Worm (Caenorhabditis elegans) whole organism, young adult: ENCODE data around the gene ZC190.7.
A peak's percentile ranks its signal among the peaks of the same experiment; 100 is the strongest.

Source experiments
- B0336.3 ChIP-seq: fragments of 200-800 bp; sonication (Bioruptor generic); IDR thresholded peaks from 2 replicates; pipeline ENCODE4 v1.3.6; 2022; ENCODE audit warnings: missing genetic modification characterization, missing compliant biosample characterization
- C17E4.6 ChIP-seq: fragments of 200-800 bp; sonication (Bioruptor generic); IDR thresholded peaks from 2 replicates; pipeline ENCODE4 v1.3.6; 2022; ENCODE audit warnings: missing genetic modification reagents, missing genetic modification characterization, missing compliant biosample characterization
- F10E7.11 ChIP-seq: sonication (generic microtip); optimal IDR thresholded peaks from 2 replicates; lab custom pipeline; 2017; ENCODE audit warnings: mild to moderate bottlenecking, missing genetic modification characterization, moderate library complexity, missing compliant biosample characterization
- F37B4.10 ChIP-seq: fragments of 200-800 bp; sonication (Bioruptor generic); IDR thresholded peaks from 2 replicates; pipeline ENCODE4 v1.3.6; 2022; ENCODE audit warnings: missing genetic modification characterization, missing compliant biosample characterization
- T26A5.8 ChIP-seq: sonication (generic microtip); optimal IDR thresholded peaks from 2 replicates; lab custom pipeline; 2016; ENCODE audit warnings: missing genetic modification characterization, missing compliant biosample characterization
- Y67H2A.10 ChIP-seq: fragments of 200-800 bp; sonication (Bioruptor generic); conservative IDR thresholded peaks from 2 replicates; pipeline ENCODE4 v1.3.6; 2022; ENCODE audit warnings: missing genetic modification reagents, missing genetic modification characterization, missing compliant biosample characterization
- Y79H2A.3 ChIP-seq: fragments of 200-800 bp; sonication (Bioruptor generic); conservative IDR thresholded peaks from 2 replicates; pipeline ENCODE4 v1.3.6; 2022; ENCODE audit warnings: missing genetic modification reagents, missing genetic modification characterization, missing compliant biosample characterization
- Y95B8A.8 ChIP-seq: fragments of 200-800 bp; sonication (Bioruptor generic); IDR thresholded peaks from 2 replicates; pipeline ENCODE4 v1.3.6; 2022; ENCODE audit warnings: missing genetic modification reagents, missing genetic modification characterization, missing compliant biosample characterization
- ZK185.1 ChIP-seq: sonication (generic microtip); optimal IDR thresholded peaks from 2 replicates; lab custom pipeline; 2016; ENCODE audit warnings: mild to moderate bottlenecking, missing genetic modification characterization, missing compliant biosample characterization; ENCODE audit not compliant: poor library complexity, severe bottlenecking
- ama-1 ChIP-seq, 3 experiments: fragments of 150-350 bp in 1 of 3; sonication (generic microtip) in 2 of 3; optimal IDR thresholded peaks; 2 replicates each; lab custom pipeline; 2014 to 2018; ENCODE audit warnings: missing biosample characterization in 2 of 3, missing genetic modification characterization in 2 of 3, missing genetic modification reagents in 2 of 3
- bed-2 ChIP-seq: fragments of 200-800 bp; sonication (Bioruptor generic); IDR thresholded peaks from 2 replicates; pipeline ENCODE4 v1.3.6; 2022; ENCODE audit warnings: missing genetic modification reagents, missing genetic modification characterization, missing compliant biosample characterization
- cebp-1 ChIP-seq, 2 experiments: fragments of 200-800 bp in 1 of 2; sonication (Bioruptor generic) in 1 of 2; sonication (generic microtip) in 1 of 2; IDR thresholded peaks in 1 of 2; optimal IDR thresholded peaks in 1 of 2; 2 replicates each; pipeline versions ENCODE4 v1.3.6 to Lab custom; 2017 to 2022; ENCODE audit warnings: missing compliant biosample characterization in 2 of 2, missing genetic modification characterization in 2 of 2, mild to moderate bottlenecking in 1 of 2, missing genetic modification reagents in 1 of 2, moderate library complexity in 1 of 2
- dpl-1 ChIP-seq: fragments of 150-350 bp; optimal IDR thresholded peaks from 2 replicates; lab custom pipeline; 2014; ENCODE audit warnings: missing biosample characterization, missing genetic modification reagents, missing genetic modification characterization
- egl-18 ChIP-seq: fragments of 200-800 bp; sonication (Bioruptor generic); IDR thresholded peaks from 2 replicates; pipeline ENCODE4 v1.3.6; 2022; ENCODE audit warnings: missing genetic modification reagents, missing genetic modification characterization, missing compliant biosample characterization
- fkh-3 ChIP-seq: sonication (generic microtip); optimal IDR thresholded peaks from 2 replicates; lab custom pipeline; 2016; ENCODE audit warnings: mild to moderate bottlenecking, missing genetic modification characterization, missing compliant biosample characterization
- hlh-12 ChIP-seq: sonication (generic microtip); optimal IDR thresholded peaks from 2 replicates; lab custom pipeline; 2016; ENCODE audit warnings: missing genetic modification characterization, missing compliant biosample characterization
- hmg-1.2 ChIP-seq: fragments of 200-800 bp; sonication (Bioruptor generic); IDR thresholded peaks from 2 replicates; pipeline ENCODE4 v1.3.6; 2022; ENCODE audit warnings: missing genetic modification reagents, missing genetic modification characterization, missing compliant biosample characterization
- lsl-1 ChIP-seq: fragments of 200-800 bp; sonication (Bioruptor generic); optimal IDR thresholded peaks from 2 replicates; lab custom pipeline; 2018; ENCODE audit warnings: mild to moderate bottlenecking, missing genetic modification characterization, moderate library complexity, missing compliant biosample characterization
- mel-28 ChIP-seq: sonication (generic microtip); optimal IDR thresholded peaks from 2 replicates; lab custom pipeline; 2016; ENCODE audit warnings: borderline replicate concordance, mild to moderate bottlenecking, missing genetic modification characterization, missing compliant biosample characterization
- nhr-80 ChIP-seq: sonication (generic microtip); optimal IDR thresholded peaks from 2 replicates; lab custom pipeline; 2016; ENCODE audit warnings: missing genetic modification characterization, missing compliant biosample characterization
- rpc-1 ChIP-seq, 2 experiments: fragments of 150-350 bp in 1 of 2; sonication (generic microtip) in 1 of 2; optimal IDR thresholded peaks; 2 replicates each; lab custom pipeline; 2014 to 2018; ENCODE audit warnings: missing biosample characterization in 1 of 2, missing genetic modification characterization in 1 of 2, missing genetic modification reagents in 1 of 2, missing genotype in 1 of 2
- snpc-1.1 ChIP-seq: sonication (generic microtip); optimal IDR thresholded peaks from 2 replicates; lab custom pipeline; 2017; ENCODE audit warnings: missing genetic modification characterization, mild to moderate bottlenecking, missing compliant biosample characterization, antibody characterized with exemption, moderate library complexity, missing genotype, missing genetic modification reagents; ENCODE audit not compliant: insufficient read depth
- snpc-1.3 ChIP-seq: sonication (generic microtip); optimal IDR thresholded peaks from 2 replicates; lab custom pipeline; 2017; ENCODE audit warnings: missing genetic modification characterization, mild to moderate bottlenecking, missing compliant biosample characterization, antibody characterized with exemption, moderate library complexity, missing genotype, missing genetic modification reagents; ENCODE audit not compliant: insufficient read depth
- somi-1 ChIP-seq: fragments of 200-800 bp; sonication (Bioruptor generic); optimal IDR thresholded peaks from 2 replicates; lab custom pipeline; 2018; ENCODE audit warnings: mild to moderate bottlenecking, missing genetic modification characterization, missing compliant biosample characterization
- unc-130 ChIP-seq: sonication (generic microtip); optimal IDR thresholded peaks from 2 replicates; lab custom pipeline; 2016; ENCODE audit warnings: missing genetic modification reagents, missing genetic modification characterization, missing compliant biosample characterization
- unc-62 ChIP-seq: fragments of 150-350 bp; optimal IDR thresholded peaks from 2 replicates; lab custom pipeline; 2014; ENCODE audit warnings: missing biosample characterization, missing genetic modification reagents, missing genetic modification characterization
- xnd-1 ChIP-seq: sonication (generic microtip); optimal IDR thresholded peaks from 2 replicates; lab custom pipeline; 2016; ENCODE audit warnings: missing genotype, missing genetic modification reagents, missing genetic modification characterization, missing compliant biosample characterization
- ztf-18 ChIP-seq: sonication (generic microtip); optimal IDR thresholded peaks from 2 replicates; lab custom pipeline; 2016; ENCODE audit warnings: missing genotype, mild to moderate bottlenecking, missing genetic modification characterization, missing compliant biosample characterization
- ztf-6 ChIP-seq: fragments of 200-800 bp; sonication (Bioruptor generic); IDR thresholded peaks from 2 replicates; pipeline ENCODE4 v1.3.6; 2022; ENCODE audit warnings: missing genetic modification reagents, missing genetic modification characterization, missing compliant biosample characterization

ZC190.7 gene

ce11 chrV:8686764-8687163 is at the start of gene ZC190.7:
ZC190.7 (minus strand) TSS chrV:8686864.
- TF ChIP-seq egl-18 (GFP tag; lab: Robert Waterston, UW) (no peak), ztf-18 (tag; lab: Kevin White, UChicago) (no peak), T26A5.8 (tag; lab: Kevin White, UChicago) (no peak)
- TF ChIP-seq, all 124 proteins: peak for 0

ce11 chrV:8736369-8736768 is 49.7 kb upstream of the ZC190.7 start, which contains the start of gene ZC196.3:
ZC196.3 (plus strand) TSS chrV:8736669.
- TF ChIP-seq fkh-3 (tag; lab: Kevin White, UChicago) (no peak), F37B4.10 (GFP tag; lab: Robert Waterston, UW) (no peak), Y95B8A.8 (GFP tag; lab: Robert Waterston, UW) (no peak), snpc-1.1 (no peak), ZK185.1 (tag; lab: Kevin White, UChicago) (no peak), unc-130 (no peak), C17E4.6 (GFP tag; lab: Robert Waterston, UW) (no peak), hlh-12 (tag; lab: Kevin White, UChicago) (no peak), Y79H2A.3 (GFP tag; lab: Robert Waterston, UW) (no peak), lsl-1 (GFP tag; lab: Kevin White, UChicago) (no peak)

DNA sequence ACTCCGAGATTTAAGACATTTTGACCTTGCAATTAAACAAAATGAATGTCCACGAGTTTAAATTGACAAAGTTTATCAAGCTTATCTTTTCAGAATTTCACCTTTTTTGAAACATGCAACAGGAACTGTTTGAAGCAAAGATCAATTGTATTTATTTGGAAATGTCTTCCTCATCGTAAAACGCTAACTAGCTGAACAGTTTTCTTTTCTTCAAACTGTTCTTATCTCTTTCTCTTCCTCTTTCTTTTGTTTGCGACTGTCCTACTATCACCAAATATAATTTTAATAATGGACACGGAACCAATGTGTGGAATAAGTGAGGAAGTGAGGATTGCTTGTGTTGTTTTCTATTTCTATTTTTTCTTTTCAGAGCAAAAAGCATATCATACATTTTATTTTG is 46.3 kb upstream of the ZC190.7 start, which contains the start of gene ZC196.4:
Gene ZC196.4 (plus strand): TSS at position 173 of the 400 bp plus-strand sequence.
- TF ChIP-seq dpl-1 (no peak), nhr-80 (tag; lab: Kevin White, UChicago) (peak; percentile 28)

DNA sequence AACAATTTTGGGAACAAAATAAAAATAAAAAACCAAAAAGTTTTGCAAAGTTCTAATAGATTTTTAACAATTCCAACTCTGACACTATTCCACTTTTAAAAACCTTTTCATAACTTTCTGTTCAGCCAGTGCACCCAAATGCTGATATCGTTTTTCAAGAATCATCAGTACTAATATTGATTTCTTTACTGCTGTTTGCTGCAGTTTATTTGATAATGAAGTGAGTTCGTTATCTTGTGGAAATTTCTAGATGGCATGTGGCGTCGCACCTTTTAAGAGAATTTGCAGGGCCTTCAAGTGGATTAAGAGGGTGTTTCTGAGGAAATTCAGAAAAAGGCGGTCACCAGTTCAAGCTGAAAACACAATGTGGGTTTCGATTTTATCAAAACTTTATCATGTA is 44.3 kb upstream of the ZC190.7 start:
- TF ChIP-seq nhr-80 (tag; lab: Kevin White, UChicago), result peak; percentile 38
- no peak for TF ChIP-seq snpc-1.3

- no peak for TF ChIP-seq cebp-1 (GFP tag; IDR thresholded peaks at IDR 0.05; lab: Robert Waterston, UW)
- TF ChIP-seq cebp-1 (tag; optimal IDR thresholded peaks at IDR 0.05; lab: Kevin White, UChicago), result no peak
- no peak for TF ChIP-seq rpc-1 (optimal IDR thresholded peaks at IDR 0.05; lab: Kevin White, UChicago)
- no peak for TF ChIP-seq rpc-1 (tag; optimal IDR thresholded peaks at IDR 0.05; lab: Kevin White, UChicago)
- TF ChIP-seq Y67H2A.10 (GFP tag; lab: Robert Waterston, UW), result no peak
- no peak for TF ChIP-seq bed-2 (GFP tag; lab: Robert Waterston, UW)
- TF ChIP-seq xnd-1 (tag; lab: Kevin White, UChicago), result no peak
- TF ChIP-seq unc-62 (GFP tag; lab: Kevin White, UChicago), result no peak
- TF ChIP-seq mel-28, result no peak
- TF ChIP-seq ztf-6 (GFP tag; lab: Robert Waterston, UW), result no peak
- TF ChIP-seq F10E7.11, result no peak
- TF ChIP-seq ama-1 (optimal IDR thresholded peaks at IDR 0.05; lab: Kevin White, UChicago), result no peak
- TF ChIP-seq ama-1 (GFP tag; optimal IDR thresholded peaks at IDR 0.05; lab: Kevin White, UChicago), result no peak
- no peak for TF ChIP-seq somi-1 (GFP tag; lab: Kevin White, UChicago)
- TF ChIP-seq hmg-1.2 (GFP tag; lab: Robert Waterston, UW), result no peak
Measured at ce11 chrV:8729100-8729499, 42.4 kb upstream of the ZC190.7 start, which contains the start of gene ZC196.5. ZC196.5 (plus strand) TSS chrV:8729400.

DNA sequence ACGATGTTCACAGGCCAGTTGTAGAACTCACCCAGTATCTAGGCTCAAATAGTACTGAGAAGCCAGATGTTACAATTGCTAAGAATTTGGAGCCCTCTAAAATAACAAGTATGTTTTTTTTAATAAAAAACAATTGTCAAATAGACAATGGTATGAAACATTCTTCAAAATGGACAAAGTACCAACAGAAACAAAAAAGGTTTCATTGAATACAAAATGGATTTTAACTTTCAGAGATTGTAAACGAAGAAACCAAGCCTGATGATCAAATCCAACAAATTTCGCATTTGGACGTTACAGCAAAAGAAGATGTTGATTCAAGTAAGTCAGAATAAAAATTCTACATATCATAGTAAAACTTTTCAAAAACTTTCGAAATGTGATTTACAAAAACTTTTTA is 40.4 kb upstream of the ZC190.7 start, which contains the start of gene ZC196.9:
Gene ZC196.9 (minus strand): TSS at position 101 of the 400 bp plus-strand sequence.
- TF ChIP-seq B0336.3 (GFP tag; lab: Robert Waterston, UW), result no peak
